Worm (Caenorhabditis elegans) whole organism, L2 larva: ENCODE measurements around the gene C31B8.7.

Experiments
- F13H6.1 ChIP-seq: sonication (generic microtip); optimal IDR thresholded peaks from 2 replicates; lab custom pipeline; 2016; ENCODE audit warnings: missing genetic modification characterization, missing compliant biosample characterization
- R02D3.7 ChIP-seq: fragments of 150-350 bp; optimal IDR thresholded peaks from 2 replicates; lab custom pipeline; 2014; ENCODE audit warnings: missing biosample characterization, missing genetic modification characterization
- ZK546.5 ChIP-seq: sonication (generic microtip); optimal IDR thresholded peaks from 2 replicates; lab custom pipeline; 2017; ENCODE audit warnings: missing biosample characterization, missing genetic modification characterization
- alr-1 ChIP-seq: fragments of 150-350 bp; optimal IDR thresholded peaks from 2 replicates; lab custom pipeline; 2014; ENCODE audit warnings: missing biosample characterization, missing genetic modification characterization
- egl-27 ChIP-seq: sonication (generic microtip); optimal IDR thresholded peaks from 3 replicates; lab custom pipeline; 2017; ENCODE audit warnings: missing biosample characterization, missing genetic modification reagents, missing genetic modification characterization
- elt-3 ChIP-seq: sonication (generic microtip); optimal IDR thresholded peaks from 2 replicates; lab custom pipeline; 2017; ENCODE audit warnings: missing biosample characterization, missing genetic modification characterization
- lin-13 ChIP-seq: fragments of 150-350 bp; optimal IDR thresholded peaks from 2 replicates; lab custom pipeline; 2014; ENCODE audit warnings: missing biosample characterization, missing genetic modification reagents, missing genetic modification characterization
- nhr-10 ChIP-seq: sonication (generic microtip); optimal IDR thresholded peaks from 2 replicates; lab custom pipeline; 2017; ENCODE audit warnings: missing biosample characterization, missing genetic modification characterization
- nhr-23 ChIP-seq: fragments of 150-350 bp; optimal IDR thresholded peaks from 2 replicates; lab custom pipeline; 2014; ENCODE audit warnings: missing biosample characterization, missing genetic modification reagents, missing genetic modification characterization
- nhr-237 ChIP-seq: fragments of 150-350 bp; optimal IDR thresholded peaks from 2 replicates; lab custom pipeline; 2014; ENCODE audit warnings: missing biosample characterization, missing genetic modification characterization
- peb-1 ChIP-seq: fragments of 150-350 bp; optimal IDR thresholded peaks from 2 replicates; lab custom pipeline; 2014; ENCODE audit warnings: missing biosample characterization, missing genetic modification characterization
- unc-55 ChIP-seq: fragments of 150-350 bp; sonication (generic microtip); optimal IDR thresholded peaks from 3 replicates; lab custom pipeline; 2014; ENCODE audit warnings: missing biosample characterization, missing genetic modification reagents, missing genetic modification characterization
- unc-62 ChIP-seq: fragments of 150-350 bp; optimal IDR thresholded peaks from 2 replicates; lab custom pipeline; 2014; ENCODE audit warnings: missing biosample characterization, missing genetic modification reagents, missing genetic modification characterization

ce11 chrV:2859738-2860137, 43.4 kb downstream of the C31B8.7 start, which contains the start of gene srj-54:
- TF ChIP-seq lin-13 (GFP tag; lab: Kevin White, UChicago) (no peak), peb-1 (tag; lab: Kevin White, UChicago) (no peak), unc-55 (GFP tag; lab: Kevin White, UChicago) (no peak), egl-27 (tag; lab: Kevin White, UChicago) (no peak), nhr-23 (tag; lab: Kevin White, UChicago) (no peak), nhr-237 (no peak), R02D3.7 (tag; lab: Kevin White, UChicago) (no peak), alr-1 (tag; lab: Kevin White, UChicago) (no peak), unc-62 (GFP tag; lab: Kevin White, UChicago) (no peak), nhr-10 (tag; lab: Kevin White, UChicago) (no peak), elt-3 (no peak), F13H6.1 (tag; lab: Kevin White, UChicago) (no peak), ZK546.5 (tag; lab: Kevin White, UChicago) (no peak)
